Worm (Caenorhabditis elegans): ENCODE data around the gene Y38H6C.20.
"Not testable (repeated sequence)": the region's sequence is repeated elsewhere in the genome, so short reads cannot be mapped to it uniquely, and the experiment has no call there.

Gene Y38H6C.20

DNA sequence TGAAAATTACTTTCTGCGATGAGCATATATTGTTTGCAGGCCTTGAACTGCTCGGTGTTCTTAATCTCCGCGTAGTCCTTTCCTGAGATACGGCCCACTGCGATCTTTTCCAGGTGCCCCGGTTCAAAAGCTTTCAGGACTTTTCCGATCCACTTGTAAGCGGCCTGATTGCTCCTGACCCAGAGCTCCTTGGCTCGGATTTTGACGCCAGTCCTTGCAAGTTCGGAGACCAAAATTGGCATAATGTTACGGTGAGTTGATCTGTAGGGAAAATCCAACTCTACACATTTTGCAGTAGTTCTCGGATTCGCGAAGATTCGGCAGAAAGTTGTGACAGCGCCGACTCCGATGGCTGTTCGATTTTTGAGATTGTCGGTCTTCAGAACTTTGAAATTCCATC is 34.0 kb downstream of the Y38H6C.20 start:
- TF ChIP-seq alr-1 (tag; optimal IDR thresholded peaks at IDR 0.05): no peak
- no peak for TF ChIP-seq nhr-25 (tag; optimal IDR thresholded peaks at IDR 0.05)
- TF ChIP-seq dmd-4 (tag; optimal IDR thresholded peaks at IDR 0.05): no peak
- TF ChIP-seq elt-3 (tag; optimal IDR thresholded peaks at IDR 0.05): no peak
- TF ChIP-seq ztf-11 (tag; optimal IDR thresholded peaks at IDR 0.05): no peak
- TF ChIP-seq lin-11 (tag; optimal IDR thresholded peaks at IDR 0.05): no peak
- no peak for TF ChIP-seq F13H6.1 (tag; optimal IDR thresholded peaks at IDR 0.05)
- no peak for TF ChIP-seq nhr-77 (tag; optimal IDR thresholded peaks at IDR 0.05)
- no peak for TF ChIP-seq nhr-23 (tag; optimal IDR thresholded peaks at IDR 0.05)
- TF ChIP-seq mdl-1 (tag; optimal IDR thresholded peaks at IDR 0.05): no peak
- no peak for TF ChIP-seq ztf-4 (tag; optimal IDR thresholded peaks at IDR 0.05)
- no peak for TF ChIP-seq zag-1 (tag; optimal IDR thresholded peaks at IDR 0.05)
- TF ChIP-seq unc-39 (tag; optimal IDR thresholded peaks at IDR 0.05): no peak
- no peak for TF ChIP-seq unc-62 (GFP tag; optimal IDR thresholded peaks at IDR 0.05)
- no peak for TF ChIP-seq lin-13 (GFP tag; optimal IDR thresholded peaks at IDR 0.05)
- TF ChIP-seq mbf-1 (tag; optimal IDR thresholded peaks at IDR 0.05): no peak
- TF ChIP-seq ceh-82 (tag; optimal IDR thresholded peaks at IDR 0.05): no peak
- no peak for TF ChIP-seq aly-2 (tag; optimal IDR thresholded peaks at IDR 0.05)
- no peak for TF ChIP-seq nhr-21 (tag; optimal IDR thresholded peaks at IDR 0.05)
- TF ChIP-seq nhr-11 (tag; optimal IDR thresholded peaks at IDR 0.05): no peak

DNA sequence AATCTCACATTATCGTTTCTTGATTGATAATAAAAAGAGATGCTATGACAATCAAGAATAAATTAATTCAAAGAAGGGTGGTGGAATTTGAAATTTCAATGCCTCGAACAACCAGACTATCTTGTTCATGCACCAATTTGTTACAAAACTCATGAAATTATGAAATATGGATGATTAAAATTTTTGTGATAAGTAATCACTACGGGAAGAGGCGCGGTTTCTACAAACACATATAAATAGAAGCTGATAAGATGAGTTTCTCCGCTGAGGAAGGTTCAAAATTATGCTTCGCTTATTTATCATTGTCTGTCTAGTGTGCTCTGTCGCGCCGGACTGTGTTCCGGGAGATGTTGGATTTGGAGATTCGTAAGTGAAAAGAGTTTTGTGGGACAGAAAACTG is 36.5 kb downstream of the Y38H6C.20 start:
- TF ChIP-seq gmeb-1 (tag; optimal IDR thresholded peaks at IDR 0.05) (no peak), sem-4 (tag; optimal IDR thresholded peaks at IDR 0.05) (no peak), C34F6.9 (tag; optimal IDR thresholded peaks at IDR 0.05) (no peak), fos-1 (tag; optimal IDR thresholded peaks at IDR 0.05) (peak; percentile 63), peb-1 (tag; optimal IDR thresholded peaks at IDR 0.05) (no peak), blmp-1 (tag; optimal IDR thresholded peaks at IDR 0.05; ENCODE audit: insufficient read depth) (no peak)

DNA sequence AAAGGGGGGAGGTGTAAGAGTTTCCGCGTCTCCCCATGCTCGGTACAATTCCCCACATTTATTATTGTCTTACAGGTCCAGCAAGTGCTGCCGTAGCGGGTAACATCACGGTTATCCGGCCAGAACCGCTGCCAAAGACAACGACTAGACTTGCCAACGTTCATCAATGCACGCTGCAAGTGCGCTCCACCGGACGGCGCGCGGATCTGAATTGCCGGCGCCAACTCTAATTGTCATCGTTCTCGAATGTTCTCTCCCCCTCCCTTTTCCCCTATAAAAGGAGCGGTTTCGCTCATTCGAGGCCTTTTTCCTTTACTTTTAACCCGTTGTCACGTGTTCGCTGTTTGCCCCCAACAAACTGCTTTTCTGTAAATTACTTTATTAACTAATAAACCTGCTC is 37.3 kb downstream of the Y38H6C.20 start, which contains the start of gene Y38H6C.8:
TSS of gene Y38H6C.8 (plus strand) at position 301 of the 400 bp plus-strand sequence.
- not testable (repeated sequence) for TF ChIP-seq lin-39, R02D3.7, lin-11 (tag; optimal IDR thresholded peaks at IDR 0.05)

ce11 chrV:20509427-20509826 is 41.6 kb downstream of the Y38H6C.20 start:
- no peak for TF ChIP-seq Y55F3AM.14 (GFP tag; optimal IDR thresholded peaks at IDR 0.05)

DNA sequence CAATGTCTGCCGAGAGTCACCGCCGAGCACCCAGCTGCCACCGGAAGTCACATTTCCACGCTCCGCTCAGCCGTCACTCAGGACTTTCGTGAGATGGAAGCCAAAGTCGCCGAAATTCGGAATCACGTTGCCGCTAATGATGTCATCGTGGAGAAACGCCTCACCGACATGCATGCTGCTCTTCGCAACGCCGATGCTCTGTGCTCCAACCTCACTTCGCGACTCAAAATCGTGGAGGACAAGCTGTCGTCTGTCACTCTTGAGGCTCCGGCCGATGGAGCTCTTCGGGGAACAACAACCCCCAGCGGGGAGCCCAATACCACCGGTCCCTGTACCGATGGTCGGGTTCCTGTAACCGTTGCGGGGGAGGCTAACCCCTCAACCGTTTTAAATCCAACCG is 44.5 kb downstream of the Y38H6C.20 start:
- TF ChIP-seq C34F6.9 (tag; optimal IDR thresholded peaks at IDR 0.05) (no peak), unc-55 (GFP tag; optimal IDR thresholded peaks at IDR 0.05) (no peak), blmp-1 (tag; optimal IDR thresholded peaks at IDR 0.05; ENCODE audit: insufficient read depth) (no peak), elt-3 (tag; optimal IDR thresholded peaks at IDR 0.05) (no peak), lin-11 (tag; optimal IDR thresholded peaks at IDR 0.05) (no peak), mbf-1 (tag; optimal IDR thresholded peaks at IDR 0.05) (no peak)

- TF ChIP-seq unc-62 (GFP tag; optimal IDR thresholded peaks at IDR 0.05) (no peak), nhr-12 (tag; optimal IDR thresholded peaks at IDR 0.05) (no peak), mab-5 (tag; optimal IDR thresholded peaks at IDR 0.05) (no peak), lsy-2 (tag; optimal IDR thresholded peaks at IDR 0.05) (no peak), blmp-1 (tag; optimal IDR thresholded peaks at IDR 0.05; ENCODE audit: insufficient read depth) (no peak), mdl-1 (tag; optimal IDR thresholded peaks at IDR 0.05) (no peak), nhr-23 (tag; optimal IDR thresholded peaks at IDR 0.05) (no peak), nhr-237 (tag; optimal IDR thresholded peaks at IDR 0.05) (no peak), gmeb-1 (tag; optimal IDR thresholded peaks at IDR 0.05) (no peak), mbf-1 (tag; optimal IDR thresholded peaks at IDR 0.05) (no peak), C34F6.9 (tag; optimal IDR thresholded peaks at IDR 0.05) (no peak), nhr-21 (tag; optimal IDR thresholded peaks at IDR 0.05) (no peak), lin-11 (tag; optimal IDR thresholded peaks at IDR 0.05) (no peak), nhr-77 (tag; optimal IDR thresholded peaks at IDR 0.05) (no peak), skn-1 (tag; optimal IDR thresholded peaks at IDR 0.05) (no peak)
These were observed 46.0 kb downstream of the Y38H6C.20 start, which contains the start of gene Y38H6C.4 for ce11 chrV:20504997-20505396. Gene Y38H6C.4, minus strand, starts transcription at chrV:20505097.
